Fruit fly (Drosophila melanogaster) whole organism, embryonic: Measurements from ENCODE around the gene Plzf.

Experiments used
- Adf1 ChIP-seq: fragments of 200-800 bp; sonication (Bioruptor generic); IDR thresholded peaks from 2 replicates; pipeline ENCODE4 v1.3.6; 2022; ENCODE audit warnings: missing biosample characterization, missing genetic modification characterization
- Bdp1 ChIP-seq: fragments of 200-800 bp; sonication (Bioruptor generic); optimal IDR thresholded peaks from 3 replicates; lab custom pipeline; 2016; ENCODE audit warnings: missing biosample characterization, missing genetic modification characterization
- CG12071 ChIP-seq: fragments of 200-800 bp; sonication (Bioruptor generic); optimal IDR thresholded peaks from 3 replicates; lab custom pipeline; 2018; ENCODE audit warnings: missing biosample characterization, mild to moderate bottlenecking, missing genetic modification characterization
- CG13775 ChIP-seq: fragments of 200-800 bp; sonication (Bioruptor generic); optimal IDR thresholded peaks from 3 replicates; lab custom pipeline; 2017; ENCODE audit warnings: missing biosample characterization, mild to moderate bottlenecking, missing genetic modification characterization
- CG15696 ChIP-seq: fragments of 200-800 bp; sonication (Bioruptor generic); optimal IDR thresholded peaks from 2 replicates; lab custom pipeline; 2019; ENCODE audit warnings: missing biosample characterization, mild to moderate bottlenecking, missing genetic modification characterization, moderate library complexity
- CG16815 ChIP-seq: fragments of 200-800 bp; sonication (Bioruptor generic); optimal IDR thresholded peaks from 3 replicates; lab custom pipeline; 2017; ENCODE audit warnings: missing biosample characterization, mild to moderate bottlenecking, missing genetic modification characterization
- CG17385 ChIP-seq: fragments of 200-800 bp; sonication (Bioruptor generic); optimal IDR thresholded peaks from 3 replicates; lab custom pipeline; 2018; ENCODE audit warnings: missing biosample characterization, mild to moderate bottlenecking, missing genetic modification characterization
- CG1792 ChIP-seq: fragments of 200-800 bp; sonication (Bioruptor generic); optimal IDR thresholded peaks from 2 replicates; lab custom pipeline; 2016; ENCODE audit warnings: missing biosample characterization, missing genetic modification characterization
- CG2116 ChIP-seq: fragments of 200-800 bp; sonication (Bioruptor generic); optimal IDR thresholded peaks from 3 replicates; lab custom pipeline; 2018; ENCODE audit warnings: missing biosample characterization, mild to moderate bottlenecking, missing genetic modification characterization
- CG2712 ChIP-seq: fragments of 200-800 bp; optimal IDR thresholded peaks from 3 replicates; lab custom pipeline; 2019; ENCODE audit warnings: missing biosample characterization, mild to moderate bottlenecking, missing genetic modification characterization, moderate library complexity
- CG4282 ChIP-seq: fragments of 200-800 bp; sonication (Bioruptor generic); optimal IDR thresholded peaks from 2 replicates; lab custom pipeline; 2016; ENCODE audit warnings: missing biosample characterization, missing genetic modification characterization
- CG6791 ChIP-seq: fragments of 200-800 bp; sonication (Bioruptor generic); IDR thresholded peaks from 3 replicates; pipeline ENCODE4 v1.3.6; 2022; ENCODE audit warnings: missing biosample characterization, missing genetic modification characterization; ENCODE audit not compliant: partially characterized antibody
- CG7372 ChIP-seq: fragments of 200-800 bp; sonication (Bioruptor generic); IDR thresholded peaks from 2 replicates; pipeline ENCODE4 v1.3.6; 2022; ENCODE audit warnings: missing biosample characterization, missing genetic modification characterization
- CG8478 ChIP-seq: fragments of >200 bp; optimal IDR thresholded peaks from 2 replicates; lab custom pipeline; 2018
- Chrac-16 ChIP-seq: fragments of 200-800 bp; sonication (Bioruptor generic); optimal IDR thresholded peaks from 3 replicates; lab custom pipeline; 2016; ENCODE audit warnings: missing biosample characterization, missing genetic modification characterization
- Deaf1 ChIP-seq: fragments of 200-800 bp; optimal IDR thresholded peaks from 3 replicates; lab custom pipeline; 2019; ENCODE audit warnings: missing biosample characterization, mild to moderate bottlenecking, missing genetic modification characterization, moderate library complexity
- Doc3 ChIP-seq: fragments of 200-800 bp; sonication (Bioruptor generic); IDR thresholded peaks from 3 replicates; pipeline ENCODE4 v1.3.6; 2022; ENCODE audit warnings: missing biosample characterization, missing genetic modification characterization; ENCODE audit not compliant: partially characterized antibody
- HLH3B ChIP-seq: fragments of 200-800 bp; sonication (Bioruptor generic); IDR thresholded peaks from 2 replicates; pipeline ENCODE4 v1.3.6; 2022; ENCODE audit warnings: missing biosample characterization, missing genetic modification characterization
- HLH54F ChIP-seq: fragments of 200-800 bp; sonication (Bioruptor generic); optimal IDR thresholded peaks from 3 replicates; lab custom pipeline; 2016; ENCODE audit warnings: missing biosample characterization, missing genetic modification characterization
- Jarid2 ChIP-seq: fragments of 200-800 bp; sonication (Bioruptor generic); optimal IDR thresholded peaks from 3 replicates; lab custom pipeline; 2017; ENCODE audit warnings: mild to moderate bottlenecking, missing biosample characterization, missing genetic modification reagents, missing genetic modification characterization
- Meics ChIP-seq: fragments of 200-800 bp; sonication (Bioruptor generic); optimal IDR thresholded peaks from 2 replicates; lab custom pipeline; 2017; ENCODE audit warnings: missing biosample characterization, mild to moderate bottlenecking, missing genetic modification characterization
- NC2α ChIP-seq: fragments of 200-800 bp; sonication (Bioruptor generic); optimal IDR thresholded peaks from 2 replicates; lab custom pipeline; 2016; ENCODE audit warnings: missing biosample characterization, missing genetic modification characterization
- Opbp ChIP-seq: fragments of 200-800 bp; sonication (Bioruptor generic); IDR thresholded peaks from 3 replicates; pipeline ENCODE4 v1.3.6; 2022; ENCODE audit warnings: missing biosample characterization, missing genetic modification characterization; ENCODE audit not compliant: partially characterized antibody
- Six4 ChIP-seq: fragments of 200-800 bp; sonication (Bioruptor generic); optimal IDR thresholded peaks from 2 replicates; lab custom pipeline; 2016; ENCODE audit warnings: missing biosample characterization, missing genetic modification characterization
- ac ChIP-seq: fragments of 200-800 bp; sonication (Bioruptor generic); optimal IDR thresholded peaks from 3 replicates; lab custom pipeline; 2017; ENCODE audit warnings: missing biosample characterization, mild to moderate bottlenecking, missing genetic modification characterization
- al ChIP-seq: fragments of 200-800 bp; sonication (Bioruptor generic); IDR thresholded peaks from 2 replicates; pipeline ENCODE4 v1.3.6; 2022; ENCODE audit warnings: missing biosample characterization, missing genetic modification characterization
- ash1 ChIP-seq: fragments of 200-800 bp; sonication (Bioruptor generic); optimal IDR thresholded peaks from 2 replicates; lab custom pipeline; 2018; ENCODE audit warnings: missing biosample characterization, mild to moderate bottlenecking, missing genetic modification characterization
- caup ChIP-seq: fragments of 200-800 bp; sonication (Bioruptor generic); optimal IDR thresholded peaks from 3 replicates; lab custom pipeline; 2017; ENCODE audit warnings: missing biosample characterization, mild to moderate bottlenecking, missing genetic modification characterization, moderate library complexity; ENCODE audit not compliant: severe bottlenecking
- chif ChIP-seq, 2 experiments: fragments of 200-800 bp; sonication (Bioruptor generic); optimal IDR thresholded peaks; 3 replicates each; lab custom pipeline; 2016; ENCODE audit warnings: missing biosample characterization in 2 of 2, missing genetic modification characterization in 2 of 2
- cwo ChIP-seq: fragments of 200-800 bp; sonication (Bioruptor generic); optimal IDR thresholded peaks from 3 replicates; lab custom pipeline; 2017; ENCODE audit warnings: missing biosample characterization, missing genetic modification characterization, mild to moderate bottlenecking, moderate library complexity, missing genetic modification reagents
- dmrt11E ChIP-seq: fragments of 200-800 bp; sonication (Bioruptor generic); optimal IDR thresholded peaks from 3 replicates; lab custom pipeline; 2018; ENCODE audit warnings: missing biosample characterization, mild to moderate bottlenecking, missing genetic modification characterization, moderate library complexity
- en ChIP-seq: fragments of 200-800 bp; sonication (Bioruptor generic); optimal IDR thresholded peaks from 2 replicates; lab custom pipeline; 2016; ENCODE audit warnings: missing biosample characterization, missing genetic modification characterization
- fu2 ChIP-seq: fragments of 200-800 bp; sonication (Bioruptor generic); optimal IDR thresholded peaks from 2 replicates; lab custom pipeline; 2016; ENCODE audit warnings: missing biosample characterization, missing genetic modification characterization
- hbn ChIP-seq: fragments of 200-800 bp; sonication (Bioruptor generic); IDR thresholded peaks from 2 replicates; pipeline ENCODE4 v1.3.6; 2022; ENCODE audit warnings: missing biosample characterization, missing genetic modification characterization; ENCODE audit not compliant: partially characterized antibody
- jing ChIP-seq: fragments of 200-800 bp; sonication (Bioruptor generic); optimal IDR thresholded peaks from 2 replicates; lab custom pipeline; 2018; ENCODE audit warnings: missing biosample characterization, mild to moderate bottlenecking, missing genetic modification characterization
- kah ChIP-seq: fragments of 200-800 bp; sonication (Bioruptor generic); optimal IDR thresholded peaks from 2 replicates; lab custom pipeline; 2018; ENCODE audit warnings: missing biosample characterization, mild to moderate bottlenecking, missing genetic modification characterization
- kni ChIP-seq: fragments of 200-800 bp; sonication (Bioruptor generic); optimal IDR thresholded peaks from 3 replicates; lab custom pipeline; 2017; ENCODE audit warnings: mild to moderate bottlenecking, missing biosample characterization, missing genetic modification reagents, missing genetic modification characterization
- lilli ChIP-seq: fragments of 200-800 bp; sonication (Bioruptor generic); optimal IDR thresholded peaks from 3 replicates; lab custom pipeline; 2016; ENCODE audit warnings: missing biosample characterization, missing genetic modification characterization
- lov ChIP-seq, 2 experiments: fragments of 200-800 bp in 1 of 2; fragments of >200 bp in 1 of 2; sonication (Bioruptor generic) in 1 of 2; IDR thresholded peaks in 1 of 2; optimal IDR thresholded peaks in 1 of 2; 2 replicates in 1 of 2; 3 replicates in 1 of 2; pipeline versions ENCODE4 v1.3.6 to Lab custom; 2017 to 2022; ENCODE audit warnings: missing biosample characterization in 1 of 2, missing genetic modification characterization in 1 of 2
- luna ChIP-seq: fragments of 200-800 bp; sonication (Bioruptor generic); optimal IDR thresholded peaks from 2 replicates; lab custom pipeline; 2016; ENCODE audit warnings: missing biosample characterization, missing genetic modification characterization
- nerfin-2 ChIP-seq: fragments of 200-800 bp; sonication (Bioruptor generic); IDR thresholded peaks from 2 replicates; pipeline ENCODE4 v1.3.6; 2022; ENCODE audit warnings: missing biosample characterization, missing genetic modification characterization; ENCODE audit not compliant: partially characterized antibody
- sc ChIP-seq, 3 experiments: fragments of >200 bp in 2 of 3; fragments of 200-800 bp in 1 of 3; sonication (Bioruptor generic) in 1 of 3; optimal IDR thresholded peaks; 2 replicates in 2 of 3; 3 replicates in 1 of 3; lab custom pipeline; 2017; ENCODE audit warnings: mild to moderate bottlenecking in 1 of 3, missing biosample characterization in 1 of 3, missing genetic modification characterization in 1 of 3, missing genetic modification reagents in 1 of 3
- schlank ChIP-seq: fragments of 200-800 bp; sonication (Bioruptor generic); optimal IDR thresholded peaks from 2 replicates; lab custom pipeline; 2018; ENCODE audit warnings: missing biosample characterization, mild to moderate bottlenecking, missing genetic modification characterization
- sisA ChIP-seq: fragments of 200-800 bp; sonication (Bioruptor generic); IDR thresholded peaks from 2 replicates; pipeline ENCODE4 v1.3.6; 2022; ENCODE audit warnings: missing biosample characterization, missing genetic modification characterization
- slbo ChIP-seq: fragments of 200-800 bp; sonication (Bioruptor generic); IDR thresholded peaks from 2 replicates; pipeline ENCODE4 v1.3.6; 2022; ENCODE audit warnings: missing biosample characterization, missing genetic modification characterization
- sqz ChIP-seq: fragments of 200-800 bp; sonication (Bioruptor generic); optimal IDR thresholded peaks from 3 replicates; lab custom pipeline; 2018; ENCODE audit warnings: missing biosample characterization, mild to moderate bottlenecking, missing genetic modification characterization
- trem ChIP-seq: fragments of 200-800 bp; optimal IDR thresholded peaks from 3 replicates; lab custom pipeline; 2019; ENCODE audit warnings: missing biosample characterization, mild to moderate bottlenecking, missing genetic modification characterization, moderate library complexity
- vvl ChIP-seq: fragments of 200-800 bp; sonication (Bioruptor generic); IDR thresholded peaks from 2 replicates; pipeline ENCODE4 v1.3.6; 2022; ENCODE audit warnings: missing biosample characterization, missing genetic modification characterization

The Plzf gene

dm6 chr2L:12010877-12011666, 37.6 kb downstream of the Plzf start (continued):
- no peak for TF ChIP-seq al (GFP tag; lab: Robert Waterston, UW)
- TF ChIP-seq Opbp (GFP tag; lab: Robert Waterston, UW), result no peak
- TF ChIP-seq Doc3 (GFP tag; lab: Robert Waterston, UW), result no peak
- no peak for TF ChIP-seq CG7372 (GFP tag; lab: Robert Waterston, UW)
- peak; percentile 73 for TF ChIP-seq Jarid2 (GFP tag; lab: Kevin White, UChicago)
- TF ChIP-seq luna (GFP tag; lab: Kevin White, UChicago), result no peak
- no peak for TF ChIP-seq CG6791 (GFP tag; lab: Robert Waterston, UW)
- peak; percentile 94 for TF ChIP-seq CG15696 (tag; lab: Kevin White, UChicago)
- TF ChIP-seq sisA (GFP tag; lab: Robert Waterston, UW), result no peak
- TF ChIP-seq dmrt11E, result peak; percentile 90
- TF ChIP-seq Adf1 (GFP tag; lab: Robert Waterston, UW), result no peak
- TF ChIP-seq cwo (GFP tag; lab: Kevin White, UChicago), result peak; percentile 88
- peak; percentile 92 for TF ChIP-seq CG8478 (lab: Kevin White, UChicago)
- peak; percentile 75 for TF ChIP-seq fu2 (GFP tag; lab: Kevin White, UChicago)
- TF ChIP-seq lov (optimal IDR thresholded peaks at IDR 0.05; lab: Kevin White, UChicago), result no peak
- no peak for TF ChIP-seq lov (GFP tag; IDR thresholded peaks at IDR 0.05; lab: Robert Waterston, UW)
- TF ChIP-seq slbo (GFP tag; lab: Robert Waterston, UW), result no peak
- TF ChIP-seq caup, result peak; percentile 86
- TF ChIP-seq CG16815 (GFP tag; lab: Kevin White, UChicago), result peak; percentile 89
- peak; percentile 84 for TF ChIP-seq HLH54F (GFP tag; lab: Kevin White, UChicago)
- TF ChIP-seq CG2712 (tag; lab: Kevin White, UChicago), result peak; percentile 93
- peak; percentile 65 for TF ChIP-seq Bdp1 (GFP tag; lab: Kevin White, UChicago)
- peak; percentile 61 for TF ChIP-seq Deaf1
- no peak for TF ChIP-seq hbn
- peak; percentile 93 for TF ChIP-seq lilli
- TF ChIP-seq CG13775 (GFP tag; lab: Kevin White, UChicago), result peak; percentile 87
- TF ChIP-seq NC2α, result peak; percentile 68
- no peak for TF ChIP-seq vvl (GFP tag; lab: Robert Waterston, UW)
- no peak for TF ChIP-seq nerfin-2 (GFP tag; lab: Robert Waterston, UW)
- TF ChIP-seq jing (GFP tag; lab: Kevin White, UChicago), result no peak
- no peak for TF ChIP-seq ash1 (GFP tag; lab: Kevin White, UChicago)
- no peak for TF ChIP-seq HLH3B
- TF ChIP-seq CG12071 (GFP tag; lab: Kevin White, UChicago), result peak; percentile 76
- TF ChIP-seq CG17385, result peak; percentile 87
- TF ChIP-seq trem (tag; lab: Kevin White, UChicago), result peak; percentile 80
- TF ChIP-seq Chrac-16 (GFP tag; lab: Kevin White, UChicago), result peak; percentile 89
- TF ChIP-seq Meics (GFP tag; lab: Kevin White, UChicago), result peak; percentile 95
- TF ChIP-seq CG2116 (GFP tag; lab: Kevin White, UChicago), result peak; percentile 51
- TF ChIP-seq ac (GFP tag; lab: Kevin White, UChicago), result peak; percentile 51
- TF ChIP-seq schlank, result peak; percentile 89
- TF ChIP-seq CG4282 (GFP tag; lab: Kevin White, UChicago), result no peak
- peak; percentile 79 for TF ChIP-seq Six4 (GFP tag; lab: Kevin White, UChicago)
- TF ChIP-seq kah (GFP tag; lab: Kevin White, UChicago), result peak; percentile 30
- TF ChIP-seq sqz (GFP tag; lab: Kevin White, UChicago), result peak; percentile 59
- peak; percentile 76 to 78 for TF ChIP-seq chif (GFP tag; optimal IDR thresholded peaks at IDR 0.05; lab: Kevin White, UChicago)
- TF ChIP-seq en (GFP tag; lab: Kevin White, UChicago), result no peak
- no peak for TF ChIP-seq kni (GFP tag; lab: Kevin White, UChicago)
- TF ChIP-seq sc (optimal IDR thresholded peaks at IDR 0.05; lab: Kevin White, UChicago), result no peak
- TF ChIP-seq sc (GFP tag; optimal IDR thresholded peaks at IDR 0.05; lab: Kevin White, UChicago), result peak; percentile 75
- TF ChIP-seq CG1792 (GFP tag; lab: Kevin White, UChicago), result peak; percentile 30
